Fruit fly (Drosophila melanogaster) whole organism, embryonic: ENCODE measurements around the gene CG14269.

Source experiments
- Abd-B ChIP-seq: fragments of 200-800 bp; sonication (Bioruptor generic); optimal IDR thresholded peaks from 2 replicates; lab custom pipeline; 2018; ENCODE audit warnings: missing biosample characterization, mild to moderate bottlenecking, missing genetic modification characterization, moderate library complexity
- Atf3 ChIP-seq: fragments of 200-800 bp; sonication (Bioruptor generic); optimal IDR thresholded peaks from 3 replicates; lab custom pipeline; 2016; ENCODE audit warnings: missing biosample characterization, missing genetic modification characterization
- CG10147 ChIP-seq: fragments of 200-800 bp; sonication (Bioruptor generic); optimal IDR thresholded peaks from 2 replicates; lab custom pipeline; 2019; ENCODE audit warnings: missing biosample characterization, mild to moderate bottlenecking, missing genetic modification characterization, moderate library complexity
- CG10274 ChIP-seq: fragments of 200-800 bp; sonication (Bioruptor generic); optimal IDR thresholded peaks from 3 replicates; lab custom pipeline; 2017; ENCODE audit warnings: missing biosample characterization, mild to moderate bottlenecking, missing genetic modification characterization
- CG14050 ChIP-seq: fragments of 200-800 bp; sonication (Bioruptor generic); IDR thresholded peaks from 3 replicates; pipeline ENCODE4 v1.3.6; 2022; ENCODE audit warnings: missing biosample characterization, missing genetic modification characterization
- CG14860 ChIP-seq: fragments of 200-800 bp; sonication (Bioruptor generic); IDR thresholded peaks from 3 replicates; pipeline ENCODE4 v1.3.6; 2022; ENCODE audit warnings: missing biosample characterization, missing genetic modification characterization; ENCODE audit not compliant: partially characterized antibody
- CG14965 ChIP-seq: fragments of 200-800 bp; sonication (Bioruptor generic); optimal IDR thresholded peaks from 2 replicates; lab custom pipeline; 2016; ENCODE audit warnings: missing biosample characterization, missing genetic modification characterization, borderline replicate concordance
- CG15514 ChIP-seq: fragments of 200-800 bp; sonication (Bioruptor generic); optimal IDR thresholded peaks from 3 replicates; lab custom pipeline; 2017; ENCODE audit warnings: missing biosample characterization, missing genetic modification characterization, mild to moderate bottlenecking, moderate library complexity, missing genetic modification reagents
- CG1602 ChIP-seq: fragments of 200-800 bp; sonication (Bioruptor generic); optimal IDR thresholded peaks from 3 replicates; lab custom pipeline; 2016; ENCODE audit warnings: missing biosample characterization, missing genetic modification characterization
- CG17912 ChIP-seq: fragments of 200-800 bp; sonication (Bioruptor generic); optimal IDR thresholded peaks from 2 replicates; lab custom pipeline; 2018; ENCODE audit warnings: missing biosample characterization, mild to moderate bottlenecking, missing genetic modification characterization
- CG2116 ChIP-seq: fragments of 200-800 bp; sonication (Bioruptor generic); optimal IDR thresholded peaks from 3 replicates; lab custom pipeline; 2018; ENCODE audit warnings: missing biosample characterization, mild to moderate bottlenecking, missing genetic modification characterization
- CG2712 ChIP-seq: fragments of 200-800 bp; optimal IDR thresholded peaks from 3 replicates; lab custom pipeline; 2019; ENCODE audit warnings: missing biosample characterization, mild to moderate bottlenecking, missing genetic modification characterization, moderate library complexity
- CG32772 ChIP-seq: fragments of 200-800 bp; sonication (Bioruptor generic); IDR thresholded peaks from 2 replicates; pipeline ENCODE4 v1.3.6; 2022; ENCODE audit warnings: missing biosample characterization, missing genetic modification characterization
- CG4282 ChIP-seq: fragments of 200-800 bp; sonication (Bioruptor generic); optimal IDR thresholded peaks from 2 replicates; lab custom pipeline; 2016; ENCODE audit warnings: missing biosample characterization, missing genetic modification characterization
- CG8089 ChIP-seq: fragments of 200-800 bp; sonication (Bioruptor generic); optimal IDR thresholded peaks from 3 replicates; lab custom pipeline; 2016; ENCODE audit warnings: missing biosample characterization, missing genetic modification characterization
- CG9797 ChIP-seq: fragments of 200-800 bp; sonication (Bioruptor generic); optimal IDR thresholded peaks from 3 replicates; lab custom pipeline; 2018; ENCODE audit warnings: missing biosample characterization, mild to moderate bottlenecking, missing genetic modification characterization
- CHES-1-like ChIP-seq: fragments of 200-800 bp; sonication (Bioruptor generic); optimal IDR thresholded peaks from 2 replicates; lab custom pipeline; 2016; ENCODE audit warnings: missing biosample characterization, missing genetic modification characterization
- Camta ChIP-seq: fragments of 200-800 bp; sonication (Bioruptor generic); optimal IDR thresholded peaks from 2 replicates; lab custom pipeline; 2016; ENCODE audit warnings: missing biosample characterization, missing genetic modification characterization
- ERR ChIP-seq: fragments of 200-800 bp; sonication (Bioruptor generic); optimal IDR thresholded peaks from 2 replicates; lab custom pipeline; 2016; ENCODE audit warnings: missing biosample characterization, missing genetic modification characterization
- GATAe ChIP-seq: fragments of 200-800 bp; sonication (Bioruptor generic); conservative IDR thresholded peaks from 2 replicates; pipeline ENCODE4 v1.3.6; 2022; ENCODE audit warnings: missing biosample characterization, missing genetic modification characterization
- HHEX ChIP-seq: fragments of 200-800 bp; sonication (Bioruptor generic); optimal IDR thresholded peaks from 3 replicates; lab custom pipeline; 2017; ENCODE audit warnings: missing biosample characterization, mild to moderate bottlenecking, missing genetic modification characterization, missing genetic modification reagents
- Hsf ChIP-seq: fragments of 200-800 bp; sonication (Bioruptor generic); optimal IDR thresholded peaks from 3 replicates; lab custom pipeline; 2016; ENCODE audit warnings: missing biosample characterization, missing genetic modification characterization
- MBD-R2 ChIP-seq: fragments of 200-800 bp; sonication (Bioruptor generic); IDR thresholded peaks from 2 replicates; pipeline ENCODE4 v1.3.6; 2022; ENCODE audit warnings: missing biosample characterization, missing genetic modification characterization
- Opbp ChIP-seq: fragments of 200-800 bp; sonication (Bioruptor generic); IDR thresholded peaks from 3 replicates; pipeline ENCODE4 v1.3.6; 2022; ENCODE audit warnings: missing biosample characterization, missing genetic modification characterization; ENCODE audit not compliant: partially characterized antibody
- Ptx1 ChIP-seq: fragments of 200-800 bp; sonication (Bioruptor generic); IDR thresholded peaks from 2 replicates; pipeline ENCODE4 v1.3.6; 2022; ENCODE audit warnings: missing biosample characterization, missing genetic modification characterization
- Sin3A ChIP-seq: fragments of >200 bp; optimal IDR thresholded peaks from 2 replicates; lab custom pipeline; 2018
- al ChIP-seq: fragments of 200-800 bp; sonication (Bioruptor generic); IDR thresholded peaks from 2 replicates; pipeline ENCODE4 v1.3.6; 2022; ENCODE audit warnings: missing biosample characterization, missing genetic modification characterization
- crol ChIP-seq: fragments of 200-800 bp; sonication (Bioruptor generic); IDR thresholded peaks from 2 replicates; pipeline ENCODE4 v1.3.6; 2022; ENCODE audit warnings: missing biosample characterization, missing genetic modification characterization
- dmrt11E ChIP-seq: fragments of 200-800 bp; sonication (Bioruptor generic); optimal IDR thresholded peaks from 3 replicates; lab custom pipeline; 2018; ENCODE audit warnings: missing biosample characterization, mild to moderate bottlenecking, missing genetic modification characterization, moderate library complexity
- gsb-n ChIP-seq: fragments of 200-800 bp; sonication (Bioruptor generic); optimal IDR thresholded peaks from 3 replicates; lab custom pipeline; 2018; ENCODE audit warnings: missing biosample characterization, mild to moderate bottlenecking, missing genetic modification characterization
- her ChIP-seq: fragments of 200-800 bp; sonication (Bioruptor generic); optimal IDR thresholded peaks from 2 replicates; lab custom pipeline; 2016; ENCODE audit warnings: missing biosample characterization, missing genetic modification characterization
- lov ChIP-seq, 2 experiments: fragments of 200-800 bp in 1 of 2; fragments of >200 bp in 1 of 2; sonication (Bioruptor generic) in 1 of 2; IDR thresholded peaks in 1 of 2; optimal IDR thresholded peaks in 1 of 2; 2 replicates in 1 of 2; 3 replicates in 1 of 2; pipeline versions ENCODE4 v1.3.6 to Lab custom; 2017 to 2022; ENCODE audit warnings: missing biosample characterization in 1 of 2, missing genetic modification characterization in 1 of 2
- nerfin-2 ChIP-seq: fragments of 200-800 bp; sonication (Bioruptor generic); IDR thresholded peaks from 2 replicates; pipeline ENCODE4 v1.3.6; 2022; ENCODE audit warnings: missing biosample characterization, missing genetic modification characterization; ENCODE audit not compliant: partially characterized antibody
- nom ChIP-seq: fragments of 200-800 bp; sonication (Bioruptor generic); optimal IDR thresholded peaks from 2 replicates; lab custom pipeline; 2017; ENCODE audit warnings: missing biosample characterization, missing genetic modification characterization, mild to moderate bottlenecking, moderate library complexity, missing genetic modification reagents
- pan ChIP-seq, 4 experiments: fragments of >200 bp in 3 of 4; fragments of 200-800 bp in 1 of 4; sonication (Bioruptor generic) in 1 of 4; optimal IDR thresholded peaks in 3 of 4; IDR thresholded peaks in 1 of 4; 2 replicates each; pipeline versions ENCODE4 v1.3.6 to Lab custom; 2017 to 2022; ENCODE audit warnings: missing biosample characterization in 2 of 4, missing genetic modification characterization in 2 of 4, mixed read lengths in 1 of 4
- pnt ChIP-seq: fragments of 200-800 bp; sonication (Bioruptor generic); optimal IDR thresholded peaks from 3 replicates; lab custom pipeline; 2016; ENCODE audit warnings: missing biosample characterization, missing genetic modification characterization
- schlank ChIP-seq: fragments of 200-800 bp; sonication (Bioruptor generic); optimal IDR thresholded peaks from 2 replicates; lab custom pipeline; 2018; ENCODE audit warnings: missing biosample characterization, mild to moderate bottlenecking, missing genetic modification characterization
- sqz ChIP-seq: fragments of 200-800 bp; sonication (Bioruptor generic); optimal IDR thresholded peaks from 3 replicates; lab custom pipeline; 2018; ENCODE audit warnings: missing biosample characterization, mild to moderate bottlenecking, missing genetic modification characterization
- tgo ChIP-seq: fragments of 200-800 bp; sonication (Bioruptor generic); IDR thresholded peaks from 3 replicates; pipeline ENCODE4 v1.3.6; 2022; ENCODE audit warnings: missing biosample characterization, missing genetic modification characterization
- unpg ChIP-seq: fragments of 200-800 bp; sonication (Bioruptor generic); optimal IDR thresholded peaks from 3 replicates; lab custom pipeline; 2018; ENCODE audit warnings: missing biosample characterization, mild to moderate bottlenecking, missing genetic modification characterization, moderate library complexity
- usp ChIP-seq: fragments of >200 bp; optimal IDR thresholded peaks from 2 replicates; lab custom pipeline; 2017; ENCODE audit warnings: missing biosample characterization, missing genetic modification characterization
- vvl ChIP-seq: fragments of 200-800 bp; sonication (Bioruptor generic); IDR thresholded peaks from 2 replicates; pipeline ENCODE4 v1.3.6; 2022; ENCODE audit warnings: missing biosample characterization, missing genetic modification characterization
- z ChIP-seq: fragments of 200-800 bp; sonication (Bioruptor generic); IDR thresholded peaks from 3 replicates; pipeline ENCODE4 v1.3.6; 2022; ENCODE audit warnings: missing biosample characterization, missing genetic modification characterization
- zen2 ChIP-seq: fragments of 200-800 bp; sonication (Bioruptor generic); IDR thresholded peaks from 3 replicates; pipeline ENCODE4 v1.3.6; 2022; ENCODE audit warnings: missing biosample characterization, missing genetic modification characterization; ENCODE audit not compliant: partially characterized antibody
- zfh2 ChIP-seq: fragments of 200-800 bp; sonication (Bioruptor generic); optimal IDR thresholded peaks from 2 replicates; lab custom pipeline; 2016; ENCODE audit warnings: missing biosample characterization, missing genetic modification characterization

Gene CG14269

dm6 chrX:3476009-3476408 lies 40.4 kb upstream of the CG14269 start (continued):
- TF ChIP-seq CG4282 (GFP tag; lab: Kevin White, UChicago) (no peak), sqz (GFP tag; lab: Kevin White, UChicago) (no peak), tgo (GFP tag; lab: Robert Waterston, UW) (peak; percentile 47; the same call in 2 of the 3 replicates), zen2 (GFP tag; lab: Robert Waterston, UW) (no peak), Camta (peak; percentile 28), pan (optimal IDR thresholded peaks at IDR 0.05; lab: Kevin White, UChicago) (no peak), pan (GFP tag; optimal IDR thresholded peaks at IDR 0.05 in 1 of 2, IDR thresholded peaks at IDR 0.05 in 1 of 2) (peak in 1 of 2 experiments; percentile 34), Hsf (GFP tag; lab: Kevin White, UChicago) (peak; percentile 21), CG2712 (tag; lab: Kevin White, UChicago) (peak; percentile 64)

DNA sequence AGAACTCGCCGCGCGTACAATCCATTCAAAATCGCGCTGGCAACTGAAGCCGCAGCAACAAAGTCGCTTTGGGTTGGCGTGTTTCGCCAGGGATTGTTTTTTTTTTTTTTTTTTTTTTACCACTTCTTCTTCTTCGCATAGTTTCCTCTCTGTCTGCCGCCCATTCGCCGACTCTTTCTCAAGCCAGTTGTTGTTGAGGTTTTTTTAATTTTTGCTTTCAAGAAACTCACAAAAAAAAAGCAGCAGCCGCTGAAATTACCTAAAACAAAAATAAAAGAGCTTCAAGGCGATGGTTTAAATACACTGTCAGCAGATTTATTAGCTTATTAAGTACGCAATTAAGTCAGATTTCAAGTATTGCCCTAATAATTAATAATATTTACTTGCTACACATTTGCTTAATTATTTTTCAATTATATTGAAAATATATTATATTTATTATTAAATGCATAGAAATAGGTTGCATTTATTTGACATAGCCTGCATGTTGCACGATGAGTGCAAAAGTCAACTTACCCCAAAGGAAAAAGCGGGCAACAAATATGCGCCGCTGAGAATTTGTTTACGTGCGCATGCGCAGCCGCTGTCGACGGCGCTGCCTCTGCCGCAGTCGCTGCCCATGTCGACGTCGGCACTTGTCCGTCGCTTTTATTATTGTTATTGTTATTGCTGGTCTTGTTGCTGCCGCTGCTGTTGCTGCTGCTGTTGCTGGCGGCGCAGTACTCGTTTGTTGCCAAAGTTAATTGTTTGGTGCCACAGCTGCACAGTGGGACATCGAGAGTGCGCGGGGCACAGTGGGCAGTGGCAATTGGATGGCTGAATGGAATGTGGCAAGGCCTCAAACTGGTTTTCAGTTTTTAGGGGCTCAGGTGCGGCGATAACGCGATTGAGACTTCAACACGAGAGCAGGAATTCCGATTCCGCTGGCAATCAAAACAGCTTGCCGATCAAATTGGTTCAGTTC lies 39.2 kb upstream of the CG14269 start, which contains the start of gene CG12206:
Gene CG12206, minus strand, starts transcription at position 49 of the 964 bp plus-strand sequence.
- peak; percentile 60 for TF ChIP-seq Abd-B (GFP tag; lab: Kevin White, UChicago)
- no peak for TF ChIP-seq lov (optimal IDR thresholded peaks at IDR 0.05; lab: Kevin White, UChicago)
- TF ChIP-seq lov (GFP tag; IDR thresholded peaks at IDR 0.05; lab: Robert Waterston, UW), result no peak
- TF ChIP-seq nerfin-2 (GFP tag; lab: Robert Waterston, UW), result no peak
- no peak for TF ChIP-seq ERR (GFP tag; lab: Kevin White, UChicago)
- no peak for TF ChIP-seq schlank (tag; lab: Kevin White, UChicago)
- no peak for TF ChIP-seq CG14965 (GFP tag; lab: Kevin White, UChicago)
- TF ChIP-seq pnt (GFP tag; lab: Kevin White, UChicago), result no peak
- TF ChIP-seq her (GFP tag; lab: Kevin White, UChicago), result no peak
- TF ChIP-seq CG32772 (GFP tag; lab: Robert Waterston, UW), result peak; percentile 81
- TF ChIP-seq CHES-1-like, result no peak
- TF ChIP-seq unpg, result peak; percentile 57
- TF ChIP-seq CG1602 (GFP tag; lab: Kevin White, UChicago), result no peak
- TF ChIP-seq nom (GFP tag; lab: Kevin White, UChicago), result peak; percentile 95
- TF ChIP-seq CG9797, result no peak
- TF ChIP-seq crol (GFP tag; lab: Robert Waterston, UW), result no peak
- TF ChIP-seq al (GFP tag; lab: Robert Waterston, UW), result peak; percentile 53; the same call in 1 of the 2 replicates
- peak; percentile 17 for TF ChIP-seq CG15514 (GFP tag; lab: Kevin White, UChicago)
- no peak for TF ChIP-seq GATAe (GFP tag; lab: Robert Waterston, UW)
- TF ChIP-seq Sin3A, result no peak
- TF ChIP-seq CG10274 (GFP tag; lab: Kevin White, UChicago), result no peak
- no peak for TF ChIP-seq zen2 (GFP tag; lab: Robert Waterston, UW)
- TF ChIP-seq CG14860 (GFP tag; lab: Robert Waterston, UW), result no peak
- no peak for TF ChIP-seq CG8089 (GFP tag; lab: Kevin White, UChicago)
- peak; percentile 74 for TF ChIP-seq Ptx1 (GFP tag; lab: Robert Waterston, UW)
- TF ChIP-seq CG2116 (GFP tag; lab: Kevin White, UChicago), result no peak
- TF ChIP-seq Hsf (GFP tag; lab: Kevin White, UChicago), result no peak
- peak; percentile 47 for TF ChIP-seq HHEX (GFP tag; lab: Kevin White, UChicago)
- no peak for TF ChIP-seq Opbp (GFP tag; lab: Robert Waterston, UW)
- peak; percentile 25 for TF ChIP-seq gsb-n (tag; lab: Kevin White, UChicago)
- TF ChIP-seq CG14050 (GFP tag; lab: Robert Waterston, UW), result 0 out of 3 replicates have a peak, but pooled peaks have one; percentile 15
- TF ChIP-seq CG17912 (GFP tag; lab: Kevin White, UChicago), result no peak
- TF ChIP-seq usp (GFP tag; lab: Kevin White, UChicago), result no peak
- peak; percentile 56 for TF ChIP-seq CG10147
- no peak for TF ChIP-seq MBD-R2
- TF ChIP-seq dmrt11E (tag; lab: Kevin White, UChicago), result peak; percentile 28
- TF ChIP-seq zfh2, result no peak
- TF ChIP-seq vvl, result peak; percentile 35
- peak; percentile 68 for TF ChIP-seq CG2712 (tag; lab: Kevin White, UChicago)
- no peak for TF ChIP-seq Atf3 (GFP tag; lab: Kevin White, UChicago)
- no peak for TF ChIP-seq z (GFP tag; lab: Robert Waterston, UW)
